Worm (Caenorhabditis elegans) whole organism, L1 larva: ENCODE measurements around the gene C46E10.3.

Experiments
- C16A3.4 ChIP-seq: fragments of 150-350 bp; optimal IDR thresholded peaks from 2 replicates; lab custom pipeline; 2014; ENCODE audit warnings: missing biosample characterization, missing genetic modification characterization
- F16B12.6 ChIP-seq: fragments of 150-350 bp; optimal IDR thresholded peaks from 2 replicates; lab custom pipeline; 2014; ENCODE audit warnings: missing biosample characterization, missing genetic modification characterization
- aly-2 ChIP-seq: fragments of 150-350 bp; optimal IDR thresholded peaks from 2 replicates; lab custom pipeline; 2014; ENCODE audit warnings: missing biosample characterization, missing genetic modification characterization
- ceh-82 ChIP-seq, 3 experiments: fragments of 150-350 bp in 1 of 3; sonication (generic microtip) in 2 of 3; optimal IDR thresholded peaks; 2 replicates each; lab custom pipeline; 2014 to 2017; ENCODE audit warnings: missing biosample characterization in 3 of 3, missing genetic modification characterization in 3 of 3
- dsc-1 ChIP-seq: sonication (generic microtip); optimal IDR thresholded peaks from 2 replicates; lab custom pipeline; 2016; ENCODE audit warnings: mild to moderate bottlenecking, missing genetic modification characterization, missing compliant biosample characterization
- efl-1 ChIP-seq, 4 experiments: fragments of 150-350 bp; optimal IDR thresholded peaks in 3 of 4; peaks in 1 of 4; 1 replicate in 1 of 4; 2 replicates in 3 of 4; lab custom pipeline; 2014; ENCODE audit warnings: missing biosample characterization in 2 of 4, missing genetic modification characterization in 2 of 4, missing genetic modification reagents in 2 of 4
- egl-27 ChIP-seq, 2 experiments: fragments of 150-350 bp in 1 of 2; sonication (generic microtip); optimal IDR thresholded peaks; 3 replicates each; lab custom pipeline; 2017 to 2018; ENCODE audit warnings: missing biosample characterization in 2 of 2, missing genetic modification characterization in 2 of 2, missing genetic modification reagents in 2 of 2
- elt-2 ChIP-seq: sonication (generic microtip); optimal IDR thresholded peaks from 2 replicates; lab custom pipeline; 2016; ENCODE audit warnings: missing genetic modification characterization, mild to moderate bottlenecking, inconsistent platforms, missing compliant biosample characterization, missing genetic modification reagents
- elt-3 ChIP-seq, 6 experiments: fragments of 150-350 bp in 1 of 6; sonication (generic microtip); optimal IDR thresholded peaks; 2 replicates each; lab custom pipeline; 2017 to 2018; ENCODE audit warnings: missing biosample characterization in 6 of 6, missing genetic modification characterization in 6 of 6, inconsistent platforms in 1 of 6
- hlh-4 ChIP-seq: sonication (generic microtip); optimal IDR thresholded peaks from 2 replicates; lab custom pipeline; 2016; ENCODE audit warnings: mild to moderate bottlenecking, missing genetic modification characterization, missing compliant biosample characterization
- hpl-2 ChIP-seq: fragments of 150-350 bp; optimal IDR thresholded peaks from 2 replicates; lab custom pipeline; 2014; ENCODE audit warnings: missing biosample characterization, missing genetic modification reagents, missing genetic modification characterization
- irx-1 ChIP-seq: sonication (generic microtip); optimal IDR thresholded peaks from 2 replicates; lab custom pipeline; 2016; ENCODE audit warnings: missing genetic modification characterization, missing compliant biosample characterization
- isw-1 ChIP-seq: fragments of 200-800 bp; sonication (Bioruptor generic); IDR thresholded peaks from 2 replicates; pipeline ENCODE4 v1.3.6; 2022; ENCODE audit warnings: missing genetic modification characterization, missing compliant biosample characterization
- jun-1 ChIP-seq: fragments of 150-350 bp; optimal IDR thresholded peaks from 2 replicates; lab custom pipeline; 2014; ENCODE audit warnings: missing biosample characterization, missing genetic modification reagents, missing genetic modification characterization
- lin-13 ChIP-seq: fragments of 150-350 bp; optimal IDR thresholded peaks from 2 replicates; lab custom pipeline; 2014; ENCODE audit warnings: missing biosample characterization, missing genetic modification reagents, missing genetic modification characterization
- lin-15B ChIP-seq: fragments of 150-350 bp; sonication (generic microtip); optimal IDR thresholded peaks from 3 replicates; lab custom pipeline; 2014; ENCODE audit warnings: missing biosample characterization, missing genetic modification characterization
- lin-39 ChIP-seq: fragments of 150-350 bp; optimal IDR thresholded peaks from 2 replicates; lab custom pipeline; 2014; ENCODE audit warnings: missing biosample characterization, missing genetic modification reagents, missing genetic modification characterization
- lir-3 ChIP-seq: sonication (generic microtip); optimal IDR thresholded peaks from 2 replicates; lab custom pipeline; 2016; ENCODE audit warnings: mild to moderate bottlenecking, missing genetic modification characterization, moderate library complexity, missing compliant biosample characterization; ENCODE audit not compliant: poor library complexity
- mdl-1 ChIP-seq, 2 experiments: fragments of 150-350 bp; optimal IDR thresholded peaks; 2 replicates each; lab custom pipeline; 2014 to 2017; ENCODE audit warnings: missing biosample characterization in 2 of 2, missing genetic modification characterization in 2 of 2, inconsistent platforms in 1 of 2
- nhr-11 ChIP-seq: fragments of 150-350 bp; optimal IDR thresholded peaks from 2 replicates; lab custom pipeline; 2014; ENCODE audit warnings: missing biosample characterization, missing genetic modification characterization
- nhr-237 ChIP-seq: fragments of 150-350 bp; optimal IDR thresholded peaks from 2 replicates; lab custom pipeline; 2014; ENCODE audit warnings: missing biosample characterization, missing genetic modification characterization
- nhr-77 ChIP-seq: fragments of 150-350 bp; optimal IDR thresholded peaks from 2 replicates; lab custom pipeline; 2014; ENCODE audit warnings: missing biosample characterization, missing genetic modification characterization
- pax-3 ChIP-seq: fragments of 200-800 bp; sonication (Bioruptor generic); optimal IDR thresholded peaks from 2 replicates; lab custom pipeline; 2018; ENCODE audit warnings: mild to moderate bottlenecking, missing genetic modification characterization, moderate library complexity, missing compliant biosample characterization
- skn-1 ChIP-seq: fragments of 150-350 bp; optimal IDR thresholded peaks from 2 replicates; lab custom pipeline; 2014; ENCODE audit warnings: missing biosample characterization, missing genetic modification characterization
- snpc-4 ChIP-seq: fragments of 150-350 bp; optimal IDR thresholded peaks from 2 replicates; lab custom pipeline; 2014; ENCODE audit warnings: missing biosample characterization, missing genetic modification characterization
- sox-4 ChIP-seq: sonication (generic microtip); optimal IDR thresholded peaks from 2 replicates; lab custom pipeline; 2016; ENCODE audit warnings: missing genetic modification characterization, missing compliant biosample characterization
- sptf-1 ChIP-seq: fragments of 150-350 bp; optimal IDR thresholded peaks from 2 replicates; lab custom pipeline; 2014; ENCODE audit warnings: missing biosample characterization, missing genetic modification characterization
- tlp-1 ChIP-seq: fragments of 150-350 bp; optimal IDR thresholded peaks from 2 replicates; lab custom pipeline; 2014; ENCODE audit warnings: missing biosample characterization, missing genetic modification characterization
- unc-62 ChIP-seq: fragments of 150-350 bp; optimal IDR thresholded peaks from 2 replicates; lab custom pipeline; 2014; ENCODE audit warnings: missing biosample characterization, missing genetic modification reagents, missing genetic modification characterization
- unc-86 ChIP-seq: sonication (generic microtip); optimal IDR thresholded peaks from 2 replicates; lab custom pipeline; 2016; ENCODE audit warnings: missing genetic modification characterization, missing compliant biosample characterization
- vab-15 ChIP-seq: sonication (generic microtip); optimal IDR thresholded peaks from 2 replicates; lab custom pipeline; 2017; ENCODE audit warnings: missing genotype, mild to moderate bottlenecking, missing genetic modification characterization, missing compliant biosample characterization
- xbp-1 ChIP-seq: sonication (generic microtip); optimal IDR thresholded peaks from 2 replicates; lab custom pipeline; 2016; ENCODE audit warnings: missing genetic modification characterization, missing compliant biosample characterization
- zip-4 ChIP-seq: fragments of 200-800 bp; sonication (Bioruptor generic); optimal IDR thresholded peaks from 2 replicates; lab custom pipeline; 2018; ENCODE audit warnings: mild to moderate bottlenecking, missing genetic modification characterization, moderate library complexity, missing compliant biosample characterization
- ztf-11 ChIP-seq, 2 experiments: sonication (generic microtip); optimal IDR thresholded peaks; 2 replicates each; lab custom pipeline; 2016 to 2017; ENCODE audit warnings: missing genetic modification characterization in 2 of 2, missing biosample characterization in 1 of 2, missing compliant biosample characterization in 1 of 2
- ztf-4 ChIP-seq: fragments of 150-350 bp; optimal IDR thresholded peaks from 2 replicates; lab custom pipeline; 2014; ENCODE audit warnings: missing biosample characterization, missing genetic modification characterization

The C46E10.3 gene

DNA sequence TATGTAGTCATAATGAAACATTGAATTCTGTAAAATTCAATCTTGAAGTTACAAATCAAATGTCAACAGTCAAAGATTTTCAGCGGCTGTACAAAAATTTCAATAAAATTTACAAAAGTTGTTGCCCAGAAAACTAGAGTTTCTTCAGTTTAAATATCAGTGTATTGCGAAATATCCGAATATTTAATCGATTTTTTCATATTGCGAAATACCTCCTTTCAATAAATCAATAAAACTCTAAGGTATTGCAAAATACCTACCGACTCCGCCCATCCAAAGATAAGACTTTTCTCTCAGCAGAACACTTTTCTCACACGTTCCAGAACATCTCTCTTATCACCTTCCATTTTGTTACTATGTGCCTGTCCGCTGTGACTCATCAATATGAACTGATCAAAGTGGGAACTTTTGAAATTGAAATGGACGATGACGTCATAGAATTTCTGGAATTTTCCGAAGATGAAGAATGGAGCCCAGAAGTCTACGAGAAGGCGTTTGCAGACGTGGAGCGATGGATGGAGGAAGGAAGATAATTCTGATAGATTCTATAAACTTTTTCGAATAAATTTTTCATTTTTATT is 36.5 kb upstream of the C46E10.3 start:
- TF ChIP-seq ceh-82 (tag; optimal IDR thresholded peaks at IDR 0.05; lab: Kevin White, UChicago), result no peak
- TF ChIP-seq zip-4, result peak; percentile 47
- TF ChIP-seq efl-1 (optimal IDR thresholded peaks at IDR 0.05; lab: Kevin White, UChicago), result no peak
- TF ChIP-seq efl-1 (GFP tag; optimal IDR thresholded peaks at IDR 0.05 in 1 of 2; lab: Kevin White, UChicago), result peak in 1 of 2 experiments; percentile 78
- TF ChIP-seq skn-1 (tag; lab: Kevin White, UChicago), result peak; percentile 17

DNA sequence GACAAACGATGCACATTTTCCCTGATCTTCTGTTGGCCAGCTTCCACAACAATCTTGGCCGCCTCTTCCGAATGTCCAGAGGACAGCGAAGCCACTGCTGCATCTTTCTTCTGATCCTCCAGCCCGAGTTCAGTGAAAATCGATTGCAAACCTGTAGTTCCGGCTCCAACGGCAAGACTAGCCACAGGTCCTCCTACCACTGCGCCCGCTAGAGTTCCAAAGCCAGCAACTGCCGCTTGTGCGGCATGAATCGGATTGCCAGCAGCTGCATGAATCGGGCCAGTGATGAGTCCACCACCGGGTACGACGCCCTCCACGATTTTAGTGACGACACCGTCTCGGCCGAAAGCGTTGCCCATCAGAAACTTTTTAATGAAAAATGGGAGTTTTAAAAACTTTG is 32.8 kb upstream of the C46E10.3 start, which contains the start of gene ifas-1:
ifas-1 (minus strand) TSS at position 387 of the 400 bp plus-strand sequence.
- TF ChIP-seq elt-2 (tag; lab: Kevin White, UChicago) (no peak), tlp-1 (tag; lab: Kevin White, UChicago) (no peak), ztf-11 (tag; optimal IDR thresholded peaks at IDR 0.05; lab: Kevin White, UChicago) (no peak), xbp-1 (tag; lab: Kevin White, UChicago) (no peak)

DNA sequence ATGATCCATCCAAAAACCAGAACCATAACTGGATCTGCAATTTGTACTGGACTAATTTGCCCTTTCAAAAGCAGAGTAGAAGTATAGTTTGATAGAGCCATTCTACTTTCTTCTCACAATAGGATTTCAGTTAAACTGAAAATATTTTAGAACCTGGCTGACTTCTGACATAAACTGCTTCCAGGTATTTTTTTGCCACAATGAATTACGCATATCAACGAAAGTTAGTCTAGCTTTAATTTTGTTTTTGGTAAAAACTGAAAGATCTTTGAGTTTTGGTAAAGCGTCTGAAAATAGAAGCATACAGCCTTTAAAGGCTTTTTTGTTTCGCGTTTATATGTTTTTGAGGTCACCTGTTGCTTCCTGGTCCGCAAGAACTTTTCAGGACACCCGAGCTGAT is 30.5 kb upstream of the C46E10.3 start, which contains the start of gene srx-101:
srx-101 (minus strand) TSS at position 101 of the 400 bp plus-strand sequence.
- TF ChIP-seq mdl-1 (tag; optimal IDR thresholded peaks at IDR 0.05; lab: Kevin White, UChicago) (no peak), sptf-1 (tag; lab: Kevin White, UChicago) (no peak), F16B12.6 (tag; lab: Kevin White, UChicago) (no peak), lin-15B (no peak), ztf-4 (tag; lab: Kevin White, UChicago) (no peak), isw-1 (GFP tag; lab: Robert Waterston, UW) (no peak), dsc-1 (tag; lab: Kevin White, UChicago) (no peak)

DNA sequence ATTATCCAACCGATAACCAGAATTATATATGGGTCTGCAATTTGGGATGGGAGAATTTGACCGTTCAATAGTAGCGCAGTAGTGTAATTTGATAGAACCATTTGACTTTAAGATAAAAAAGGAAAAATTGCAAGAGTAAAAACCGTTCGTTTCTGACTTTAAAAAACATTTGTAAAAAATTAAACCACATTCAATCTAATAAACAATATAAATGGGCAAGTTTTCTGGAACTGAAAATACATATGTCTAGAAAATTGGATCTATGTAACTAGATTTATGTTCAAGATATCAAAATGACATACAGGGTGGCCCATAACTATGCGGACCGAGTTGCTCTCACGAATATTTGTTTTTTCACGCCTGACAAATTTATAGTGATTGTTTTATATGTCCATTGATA is 26.5 kb upstream of the C46E10.3 start, which contains the start of gene srx-102:
srx-102 (minus strand) TSS at position 101 of the 400 bp plus-strand sequence.
- no peak for TF ChIP-seq xbp-1 (tag; lab: Kevin White, UChicago)
- no peak for TF ChIP-seq hlh-4 (tag; lab: Kevin White, UChicago)
- no peak for TF ChIP-seq jun-1
- no peak for TF ChIP-seq snpc-4
- no peak for TF ChIP-seq dsc-1 (tag; lab: Kevin White, UChicago)
- no peak for TF ChIP-seq nhr-11 (tag; lab: Kevin White, UChicago)
- TF ChIP-seq unc-86 (tag; lab: Kevin White, UChicago), result no peak
- no peak for TF ChIP-seq efl-1 (optimal IDR thresholded peaks at IDR 0.05; lab: Kevin White, UChicago)
- TF ChIP-seq efl-1 (GFP tag; optimal IDR thresholded peaks at IDR 0.05 in 1 of 2; lab: Kevin White, UChicago), result no peak
- no peak for TF ChIP-seq egl-27 (tag; optimal IDR thresholded peaks at IDR 0.05; lab: Kevin White, UChicago)
- no peak for TF ChIP-seq elt-3 (tag; optimal IDR thresholded peaks at IDR 0.05; lab: Kevin White, UChicago)
- no peak for TF ChIP-seq vab-15 (tag; lab: Kevin White, UChicago)

DNA sequence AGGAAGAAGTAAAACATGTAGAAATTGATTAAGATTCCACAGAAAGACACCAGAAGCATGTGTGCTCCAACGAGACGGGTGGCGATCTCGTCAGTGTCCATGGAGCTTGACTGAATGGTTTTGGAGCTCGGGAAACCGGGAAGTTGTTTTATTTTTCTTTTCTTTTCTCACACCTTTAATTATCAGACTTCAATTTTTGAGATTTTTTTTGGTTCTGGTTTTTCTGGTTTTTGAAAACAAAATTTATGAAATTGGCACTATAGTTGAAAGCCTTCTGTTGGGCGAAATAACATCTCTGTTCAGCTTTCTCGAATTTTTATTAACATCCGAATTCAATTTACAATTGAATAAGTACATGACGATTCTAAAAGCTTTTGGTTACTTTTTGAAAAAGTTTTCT is 21.5 kb upstream of the C46E10.3 start, which contains the start of gene srx-104:
srx-104 (minus strand) TSS at position 101 of the 400 bp plus-strand sequence.
- TF ChIP-seq lin-39 (tag; lab: Kevin White, UChicago) (no peak), nhr-77 (tag; lab: Kevin White, UChicago) (no peak), nhr-237 (tag; lab: Kevin White, UChicago) (no peak), aly-2 (tag; lab: Kevin White, UChicago) (no peak), unc-62 (no peak), irx-1 (tag; lab: Kevin White, UChicago) (no peak), lir-3 (tag; lab: Kevin White, UChicago) (no peak), nhr-11 (tag; lab: Kevin White, UChicago) (no peak), C16A3.4 (tag; lab: Kevin White, UChicago) (no peak), pax-3 (no peak), elt-3 (tag; optimal IDR thresholded peaks at IDR 0.05; lab: Kevin White, UChicago) (no peak), hpl-2 (GFP tag; lab: Kevin White, UChicago) (no peak), hlh-4 (tag; lab: Kevin White, UChicago) (no peak), sox-4 (tag; lab: Kevin White, UChicago) (no peak), lin-13 (GFP tag; lab: Kevin White, UChicago) (no peak)
